Worm (Caenorhabditis elegans): ENCODE measurements around the gene cisd-1.

DNA sequence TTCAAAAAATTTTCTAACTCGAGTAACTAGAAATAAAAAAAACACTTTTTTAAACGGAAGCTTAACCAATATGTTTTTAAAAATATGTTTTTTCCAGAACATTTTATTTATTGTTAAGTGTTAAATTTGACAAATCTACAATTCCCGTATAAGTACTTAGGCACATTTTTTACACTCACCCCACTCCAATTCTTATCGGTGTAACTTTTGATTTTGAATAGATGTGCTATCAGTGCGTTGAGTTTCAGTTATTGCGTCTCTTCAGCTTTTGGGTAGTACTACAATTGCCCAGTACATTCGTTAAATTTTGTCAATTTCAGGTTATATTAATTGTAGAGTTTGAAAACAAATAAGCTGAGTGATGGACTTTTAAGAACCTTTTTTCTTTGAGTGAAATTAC, 45.4 kb downstream of the cisd-1 start:
- TF ChIP-seq F16B12.6 (tag; optimal IDR thresholded peaks at IDR 0.05) = no peak
- no peak for TF ChIP-seq tbx-2 (tag; optimal IDR thresholded peaks at IDR 0.05)
- TF ChIP-seq mep-1 (tag; optimal IDR thresholded peaks at IDR 0.05) = no peak
- TF ChIP-seq ama-1 (optimal IDR thresholded peaks at IDR 0.05) = no peak
- TF ChIP-seq nhr-28 (tag; optimal IDR thresholded peaks at IDR 0.05) = no peak
- TF ChIP-seq efl-1 (optimal IDR thresholded peaks at IDR 0.05) = no peak
- no peak for TF ChIP-seq efl-1 (GFP tag; optimal IDR thresholded peaks at IDR 0.05 in 1 of 2)
- TF ChIP-seq nhr-20 (tag; optimal IDR thresholded peaks at IDR 0.05) = no peak
- TF ChIP-seq hlh-17 (GFP tag; optimal IDR thresholded peaks at IDR 0.05; ENCODE audit: borderline replicate concordance) = no peak
- TF ChIP-seq nhr-237 (tag; optimal IDR thresholded peaks at IDR 0.05) = no peak
- TF ChIP-seq lin-35 (GFP tag; optimal IDR thresholded peaks at IDR 0.05) = no peak
- TF ChIP-seq lin-39 (tag; optimal IDR thresholded peaks at IDR 0.05) = no peak
- TF ChIP-seq mdl-1 (tag; optimal IDR thresholded peaks at IDR 0.05) = no peak
- TF ChIP-seq lin-13 (GFP tag; optimal IDR thresholded peaks at IDR 0.05) = no peak
